Worm (Caenorhabditis elegans): ENCODE data around the gene kap-1.

ce11 chrIII:7317354-7317753 lies 21.3 kb upstream of the kap-1 start:
- TF ChIP-seq unc-39 (tag; optimal IDR thresholded peaks at IDR 0.05) (no peak), elt-2 (tag; optimal IDR thresholded peaks at IDR 0.05) (peak; percentile 32), daf-12 (tag; optimal IDR thresholded peaks at IDR 0.05) (no peak), skn-1 (tag; optimal IDR thresholded peaks at IDR 0.05) (no peak), nhr-67 (tag; optimal IDR thresholded peaks at IDR 0.05) (no peak), nhr-76 (tag; optimal IDR thresholded peaks at IDR 0.05) (no peak), nfya-1 (tag; optimal IDR thresholded peaks at IDR 0.05; ENCODE audit: insufficient read depth) (no peak), tbx-2 (tag; optimal IDR thresholded peaks at IDR 0.05) (no peak), unc-62 (GFP tag; optimal IDR thresholded peaks at IDR 0.05) (no peak)

All from whole organism, L3 larva.